Fruit fly (Drosophila melanogaster) whole organism, wandering third instar larva: ENCODE results near the gene Smox.

Experiments used
- CG9705 ChIP-seq: fragments of 200-800 bp; sonication (Bioruptor generic); optimal IDR thresholded peaks from 2 replicates; lab custom pipeline; 2018; ENCODE audit warnings: missing biosample characterization, mild to moderate bottlenecking, missing genetic modification characterization
- Dfd ChIP-seq: fragments of >200 bp; optimal IDR thresholded peaks from 2 replicates; lab custom pipeline; 2017; ENCODE audit warnings: missing biosample characterization, missing genetic modification characterization
- Hr78 ChIP-seq: fragments of >200 bp; optimal IDR thresholded peaks from 2 replicates; lab custom pipeline; 2017; ENCODE audit warnings: missing biosample characterization, missing genetic modification characterization
- Mio ChIP-seq: sonication (Bioruptor generic); optimal IDR thresholded peaks from 2 replicates; lab custom pipeline; 2016; ENCODE audit warnings: missing biosample characterization, missing genetic modification characterization
- OdsH ChIP-seq: fragments of 200-800 bp; sonication (Bioruptor generic); optimal IDR thresholded peaks from 2 replicates; lab custom pipeline; 2016; ENCODE audit warnings: missing biosample characterization, mild to moderate bottlenecking, missing genetic modification characterization
- Rel ChIP-seq, 2 experiments: fragments of 200-800 bp; sonication (Bioruptor generic) in 1 of 2; optimal IDR thresholded peaks; 2 replicates in 1 of 2; 3 replicates in 1 of 2; lab custom pipeline; 2016 to 2019; ENCODE audit warnings: mild to moderate bottlenecking in 2 of 2, missing biosample characterization in 2 of 2, missing genetic modification characterization in 2 of 2, moderate library complexity in 1 of 2
- dmrt93B ChIP-seq: fragments of 200-800 bp; sonication (Bioruptor generic); optimal IDR thresholded peaks from 2 replicates; lab custom pipeline; 2018; ENCODE audit warnings: missing biosample characterization, mild to moderate bottlenecking, missing genetic modification characterization
- dsf ChIP-seq: sonication (Bioruptor generic); optimal IDR thresholded peaks from 2 replicates; lab custom pipeline; 2016; ENCODE audit warnings: missing biosample characterization, missing genetic modification characterization, borderline replicate concordance
- fru ChIP-seq: fragments of 200-800 bp; sonication (Bioruptor generic); optimal IDR thresholded peaks from 3 replicates; lab custom pipeline; 2016; ENCODE audit warnings: missing biosample characterization, mild to moderate bottlenecking, missing genetic modification characterization
- lola ChIP-seq: fragments of >200 bp; optimal IDR thresholded peaks from 2 replicates; lab custom pipeline; 2017; ENCODE audit warnings: missing biosample characterization, missing genetic modification characterization
- pan ChIP-seq: fragments of >200 bp; optimal IDR thresholded peaks from 2 replicates; lab custom pipeline; 2017
- psq ChIP-seq: fragments of 200-800 bp; sonication (Bioruptor generic); optimal IDR thresholded peaks from 3 replicates; lab custom pipeline; 2017; ENCODE audit warnings: missing biosample characterization, mild to moderate bottlenecking, missing genetic modification characterization, moderate library complexity

dm6 chrX:8165608-8166007 is 23.5 kb upstream of the Smox start, which contains the start of gene Or7a:
- TF ChIP-seq Dfd (GFP tag; lab: Kevin White, UChicago) (no peak), lola (GFP tag; lab: Kevin White, UChicago) (no peak), CG9705 (GFP tag; lab: Kevin White, UChicago) (no peak), fru (GFP tag; lab: Kevin White, UChicago) (no peak), pan (lab: Kevin White, UChicago) (no peak), Hr78 (GFP tag; lab: Kevin White, UChicago) (no peak), dsf (no peak), OdsH (GFP tag; lab: Kevin White, UChicago) (no peak), Rel (GFP tag; optimal IDR thresholded peaks at IDR 0.05; lab: Kevin White, UChicago) (no peak), Rel (tag; optimal IDR thresholded peaks at IDR 0.05; lab: Kevin White, UChicago) (no peak), psq (GFP tag; lab: Kevin White, UChicago) (no peak), dmrt93B (no peak), Mio (no peak)
